Worm (Caenorhabditis elegans) whole organism, L3 larva: ENCODE measurements around the gene tsr-2.

Source experiments
- R02D3.7 ChIP-seq: fragments of 150-350 bp; optimal IDR thresholded peaks from 2 replicates; lab custom pipeline; 2014; ENCODE audit warnings: missing biosample characterization, missing genetic modification characterization
- ama-1 ChIP-seq: fragments of 150-350 bp; optimal IDR thresholded peaks from 2 replicates; lab custom pipeline; 2018
- ceh-16 ChIP-seq: sonication (generic microtip); optimal IDR thresholded peaks from 2 replicates; lab custom pipeline; 2017; ENCODE audit warnings: missing biosample characterization, missing genetic modification characterization
- ceh-28 ChIP-seq: fragments of 150-350 bp; optimal IDR thresholded peaks from 2 replicates; lab custom pipeline; 2014; ENCODE audit warnings: missing biosample characterization, missing genetic modification reagents, missing genetic modification characterization
- ceh-82 ChIP-seq: fragments of 150-350 bp; optimal IDR thresholded peaks from 2 replicates; lab custom pipeline; 2014; ENCODE audit warnings: missing biosample characterization, missing genetic modification characterization
- daf-12 ChIP-seq: fragments of 150-350 bp; optimal IDR thresholded peaks from 2 replicates; lab custom pipeline; 2014; ENCODE audit warnings: missing biosample characterization, missing genetic modification reagents, missing genetic modification characterization
- egl-27 ChIP-seq: sonication (generic microtip); optimal IDR thresholded peaks from 4 replicates; lab custom pipeline; 2017; ENCODE audit warnings: missing biosample characterization, missing genetic modification reagents, missing genetic modification characterization
- elt-2 ChIP-seq: sonication (generic microtip); optimal IDR thresholded peaks from 2 replicates; lab custom pipeline; 2016; ENCODE audit warnings: missing genetic modification reagents, mild to moderate bottlenecking, missing genetic modification characterization, missing compliant biosample characterization
- elt-3 ChIP-seq, 3 experiments: fragments of 150-350 bp in 1 of 3; sonication (generic microtip) in 2 of 3; optimal IDR thresholded peaks; 2 replicates in 2 of 3; 4 replicates in 1 of 3; lab custom pipeline; 2014 to 2017; ENCODE audit warnings: missing biosample characterization in 3 of 3, missing genetic modification characterization in 3 of 3
- fkh-10 ChIP-seq: sonication (generic microtip); optimal IDR thresholded peaks from 2 replicates; lab custom pipeline; 2017; ENCODE audit warnings: missing biosample characterization, missing genetic modification reagents, missing genetic modification characterization
- fkh-2 ChIP-seq: fragments of 150-350 bp; optimal IDR thresholded peaks from 2 replicates; lab custom pipeline; 2014; ENCODE audit warnings: missing biosample characterization, missing genetic modification reagents, missing genetic modification characterization
- lin-15B ChIP-seq: fragments of 150-350 bp; optimal IDR thresholded peaks from 2 replicates; lab custom pipeline; 2014; ENCODE audit warnings: missing biosample characterization, missing genetic modification characterization
- lin-39 ChIP-seq: fragments of 150-350 bp; optimal IDR thresholded peaks from 2 replicates; lab custom pipeline; 2018; ENCODE audit warnings: missing biosample characterization, missing genetic modification reagents, missing genetic modification characterization
- mml-1 ChIP-seq: fragments of 150-350 bp; sonication (generic microtip); optimal IDR thresholded peaks from 3 replicates; lab custom pipeline; 2014; ENCODE audit warnings: missing biosample characterization, missing genetic modification characterization
- nfya-1 ChIP-seq: sonication (generic microtip); optimal IDR thresholded peaks from 2 replicates; lab custom pipeline; 2017; ENCODE audit warnings: missing genetic modification characterization, mild to moderate bottlenecking, missing compliant biosample characterization, antibody characterized with exemption, moderate library complexity; ENCODE audit not compliant: insufficient read depth
- nhr-11 ChIP-seq: fragments of 150-350 bp; optimal IDR thresholded peaks from 2 replicates; lab custom pipeline; 2014; ENCODE audit warnings: missing biosample characterization, missing genetic modification characterization
- nhr-23 ChIP-seq: fragments of 150-350 bp; optimal IDR thresholded peaks from 2 replicates; lab custom pipeline; 2014; ENCODE audit warnings: missing biosample characterization, missing genetic modification reagents, missing genetic modification characterization
- nhr-25 ChIP-seq: sonication (generic microtip); optimal IDR thresholded peaks from 2 replicates; lab custom pipeline; 2017; ENCODE audit warnings: missing biosample characterization, missing genetic modification characterization
- nhr-28 ChIP-seq: fragments of 150-350 bp; optimal IDR thresholded peaks from 2 replicates; lab custom pipeline; 2014; ENCODE audit warnings: missing biosample characterization, missing genetic modification characterization
- nhr-43 ChIP-seq: sonication (generic microtip); optimal IDR thresholded peaks from 2 replicates; lab custom pipeline; 2016; ENCODE audit warnings: mild to moderate bottlenecking, missing genetic modification characterization, missing compliant biosample characterization; ENCODE audit not compliant: poor library complexity, severe bottlenecking
- nhr-67 ChIP-seq: fragments of 150-350 bp; optimal IDR thresholded peaks from 2 replicates; lab custom pipeline; 2014; ENCODE audit warnings: missing biosample characterization, missing genetic modification characterization
- nhr-76 ChIP-seq: fragments of 150-350 bp; sonication (generic microtip); optimal IDR thresholded peaks from 5 replicates; lab custom pipeline; 2014; ENCODE audit warnings: missing biosample characterization, missing genetic modification characterization
- nhr-77 ChIP-seq: fragments of 150-350 bp; optimal IDR thresholded peaks from 2 replicates; lab custom pipeline; 2014; ENCODE audit warnings: missing biosample characterization, missing genetic modification characterization
- pha-4 ChIP-seq: fragments of 150-350 bp; optimal IDR thresholded peaks from 2 replicates; lab custom pipeline; 2014; ENCODE audit warnings: missing biosample characterization, missing genetic modification reagents, missing genetic modification characterization
- sea-2 ChIP-seq: fragments of 150-350 bp; sonication (generic microtip); optimal IDR thresholded peaks from 4 replicates; lab custom pipeline; 2014; ENCODE audit warnings: missing biosample characterization, missing genetic modification reagents, missing genetic modification characterization
- skn-1 ChIP-seq: fragments of 150-350 bp; optimal IDR thresholded peaks from 2 replicates; lab custom pipeline; 2014; ENCODE audit warnings: missing biosample characterization, missing genetic modification characterization
- snpc-4 ChIP-seq: fragments of 150-350 bp; optimal IDR thresholded peaks from 2 replicates; lab custom pipeline; 2014; ENCODE audit warnings: missing biosample characterization, missing genetic modification characterization
- tbx-2 ChIP-seq: sonication (generic microtip); optimal IDR thresholded peaks from 2 replicates; lab custom pipeline; 2016; ENCODE audit warnings: mild to moderate bottlenecking, missing genetic modification characterization, missing compliant biosample characterization
- unc-39 ChIP-seq: sonication (generic microtip); optimal IDR thresholded peaks from 4 replicates; lab custom pipeline; 2017; ENCODE audit warnings: missing biosample characterization, missing genetic modification characterization
- unc-62 ChIP-seq: fragments of 150-350 bp; sonication (generic microtip); optimal IDR thresholded peaks from 4 replicates; lab custom pipeline; 2014; ENCODE audit warnings: missing biosample characterization, missing genetic modification reagents, missing genetic modification characterization
- ztf-4 ChIP-seq: fragments of 150-350 bp; optimal IDR thresholded peaks from 2 replicates; lab custom pipeline; 2014; ENCODE audit warnings: missing biosample characterization, missing genetic modification characterization

tsr-2 gene

ce11 chrIV:16627676-16628075 is 28.7 kb upstream of the tsr-2 start, which contains the start of gene fipr-28:
fipr-28 (plus strand) TSS chrIV:16627976.
- TF ChIP-seq unc-39 (tag; lab: Kevin White, UChicago) (no peak), elt-2 (tag; lab: Kevin White, UChicago) (no peak), lin-15B (tag; lab: Kevin White, UChicago) (no peak), snpc-4 (tag; lab: Kevin White, UChicago) (no peak), daf-12 (tag; lab: Kevin White, UChicago) (no peak), fkh-2 (no peak), nhr-11 (tag; lab: Kevin White, UChicago) (no peak), ama-1 (lab: Kevin White, UChicago) (no peak), tbx-2 (tag; lab: Kevin White, UChicago) (no peak), ceh-28 (tag; lab: Kevin White, UChicago) (no peak)

ce11 chrIV:16629090-16629489 is 27.3 kb upstream of the tsr-2 start, which contains the start of gene Y51H4A.936:
Y51H4A.936 (plus strand) TSS chrIV:16629390.
- TF ChIP-seq nfya-1: no peak
- no peak for TF ChIP-seq skn-1 (tag; lab: Kevin White, UChicago)
- no peak for TF ChIP-seq lin-39 (tag; lab: Kevin White, UChicago)
- TF ChIP-seq nhr-76 (tag; lab: Kevin White, UChicago): no peak
- TF ChIP-seq fkh-2: no peak
- TF ChIP-seq nhr-11 (tag; lab: Kevin White, UChicago): no peak
- no peak for TF ChIP-seq mml-1 (tag; lab: Kevin White, UChicago)
- no peak for TF ChIP-seq ama-1 (lab: Kevin White, UChicago)
- TF ChIP-seq tbx-2 (tag; lab: Kevin White, UChicago): no peak
- no peak for TF ChIP-seq R02D3.7 (tag; lab: Kevin White, UChicago)
- no peak for TF ChIP-seq elt-2 (tag; lab: Kevin White, UChicago)
- no peak for TF ChIP-seq unc-62 (GFP tag; lab: Kevin White, UChicago)
- TF ChIP-seq sea-2 (GFP tag; lab: Kevin White, UChicago): no peak

ce11 chrIV:16629815-16630214 is 26.6 kb upstream of the tsr-2 start:
- no peak for TF ChIP-seq nhr-43

- no peak for TF ChIP-seq mml-1 (tag; lab: Kevin White, UChicago)
- no peak for TF ChIP-seq fkh-10
- no peak for TF ChIP-seq pha-4 (tag; lab: Kevin White, UChicago)
- TF ChIP-seq egl-27 (tag; lab: Kevin White, UChicago): no peak
- TF ChIP-seq nhr-28: no peak
- no peak for TF ChIP-seq lin-15B (tag; lab: Kevin White, UChicago)
- TF ChIP-seq unc-62 (GFP tag; lab: Kevin White, UChicago): no peak
- TF ChIP-seq elt-3 (tag; optimal IDR thresholded peaks at IDR 0.05; lab: Kevin White, UChicago): no peak
- TF ChIP-seq skn-1 (tag; lab: Kevin White, UChicago): no peak
- no peak for TF ChIP-seq elt-2 (tag; lab: Kevin White, UChicago)
- no peak for TF ChIP-seq ceh-82 (tag; lab: Kevin White, UChicago)
- no peak for TF ChIP-seq nhr-77 (tag; lab: Kevin White, UChicago)
- no peak for TF ChIP-seq daf-12 (tag; lab: Kevin White, UChicago)
- TF ChIP-seq ztf-4: no peak
- TF ChIP-seq nhr-23 (tag; lab: Kevin White, UChicago): no peak
Observed at ce11 chrIV:16630622-16631021, 25.8 kb upstream of the tsr-2 start, which contains the start of gene fipr-27. fipr-27 (plus strand) TSS chrIV:16630922.

- TF ChIP-seq ceh-16 (tag; lab: Kevin White, UChicago): no peak
- peak; percentile 99 for TF ChIP-seq ceh-28 (tag; lab: Kevin White, UChicago)
- TF ChIP-seq egl-27 (tag; lab: Kevin White, UChicago): no peak
- TF ChIP-seq nhr-67 (tag; lab: Kevin White, UChicago): no peak
- no peak for TF ChIP-seq nhr-25 (tag; lab: Kevin White, UChicago)
Observed at ce11 chrIV:16643782-16644181, 12.6 kb upstream of the tsr-2 start.

ce11 chrIV:16644979-16645378 is 11.4 kb upstream of the tsr-2 start:
- peak; percentile 71 for TF ChIP-seq ceh-28 (tag; lab: Kevin White, UChicago)
